Worm (Caenorhabditis elegans): ENCODE measurements around the gene Y2H9A.4.
A peak's percentile ranks its signal among the peaks of the same experiment; 100 is the strongest.

Y2H9A.4 gene

ce11 chrV:13462974-13463373, 17.3 kb downstream of the Y2H9A.4 start, which contains the start of gene frm-10:
Gene frm-10, plus strand, starts transcription at chrV:13463207.
- no peak for TF ChIP-seq athp-1 (tag; optimal IDR thresholded peaks at IDR 0.05)
- TF ChIP-seq sea-2 (GFP tag; IDR thresholded peaks at IDR 0.05) = no peak
- TF ChIP-seq hlh-12 (tag; optimal IDR thresholded peaks at IDR 0.05) = no peak
- TF ChIP-seq F22D6.2 (tag; optimal IDR thresholded peaks at IDR 0.05) = no peak
- no peak for TF ChIP-seq F52B5.7 (tag; optimal IDR thresholded peaks at IDR 0.05)
- TF ChIP-seq pbrm-1 (GFP tag; IDR thresholded peaks at IDR 0.05) = peak; percentile 58; the same call in 1 of the 2 replicates
- no peak for TF ChIP-seq let-526 (GFP tag; IDR thresholded peaks at IDR 0.05)
- TF ChIP-seq aptf-3 (GFP tag; IDR thresholded peaks at IDR 0.05) = no peak
- no peak for TF ChIP-seq hrde-1 (tag; optimal IDR thresholded peaks at IDR 0.05; ENCODE audit: borderline replicate concordance)
- TF ChIP-seq chd-7 (tag; optimal IDR thresholded peaks at IDR 0.05) = no peak
- TF ChIP-seq Y53G8AR.9 (GFP tag; conservative IDR thresholded peaks at IDR 0.05) = no peak
- no peak for TF ChIP-seq nfya-2 (GFP tag; IDR thresholded peaks at IDR 0.05)
- no peak for TF ChIP-seq somi-1 (GFP tag; optimal IDR thresholded peaks at IDR 0.05)
- no peak for TF ChIP-seq snpc-4 (GFP tag; optimal IDR thresholded peaks at IDR 0.05)
- TF ChIP-seq snpc-4 (tag; optimal IDR thresholded peaks at IDR 0.05) = peak in 2 of 4 experiments; percentile 45 to 59
- TF ChIP-seq hmg-1.2 (GFP tag; IDR thresholded peaks at IDR 0.05) = peak; percentile 93
- TF ChIP-seq B0336.3 (GFP tag; IDR thresholded peaks at IDR 0.05) = peak; percentile 78; the same call in 1 of the 2 replicates
- TF ChIP-seq F57C9.4 (tag; optimal IDR thresholded peaks at IDR 0.05) = no peak
- no peak for TF ChIP-seq ztf-6 (GFP tag; IDR thresholded peaks at IDR 0.05)
- no peak for TF ChIP-seq nhr-27 (tag; optimal IDR thresholded peaks at IDR 0.05)
- TF ChIP-seq dox-1 (GFP tag; IDR thresholded peaks at IDR 0.05) = peak; percentile 84; the same call in 1 of the 2 replicates
- TF ChIP-seq T07F8.4 (tag; optimal IDR thresholded peaks at IDR 0.05) = no peak
- no peak for TF ChIP-seq F57A8.1 (GFP tag; optimal IDR thresholded peaks at IDR 0.05)
- TF ChIP-seq B0261.1 (tag; optimal IDR thresholded peaks at IDR 0.05) = no peak
- TF ChIP-seq lir-1 (GFP tag; conservative IDR thresholded peaks at IDR 0.05) = no peak
- TF ChIP-seq ceh-100 (GFP tag; IDR thresholded peaks at IDR 0.05) = no peak
- no peak for TF ChIP-seq snpc-1.1 (tag; optimal IDR thresholded peaks at IDR 0.05; ENCODE audit: insufficient read depth)
- TF ChIP-seq K12H6.12 (tag; optimal IDR thresholded peaks at IDR 0.05) = no peak
- TF ChIP-seq ztf-18 (tag; optimal IDR thresholded peaks at IDR 0.05) = peak; percentile 39
- no peak for TF ChIP-seq sdz-38 (tag; optimal IDR thresholded peaks at IDR 0.05)
- peak; percentile 93 for TF ChIP-seq attf-5 (GFP tag; optimal IDR thresholded peaks at IDR 0.05)
- TF ChIP-seq lsl-1 (GFP tag; optimal IDR thresholded peaks at IDR 0.05) = no peak
- TF ChIP-seq nhr-90 (tag; optimal IDR thresholded peaks at IDR 0.05) = peak; percentile 45
- no peak for TF ChIP-seq madf-6 (GFP tag; IDR thresholded peaks at IDR 0.05)
- TF ChIP-seq Y67H2A.10 (GFP tag; conservative IDR thresholded peaks at IDR 0.05) = no peak
- no peak for TF ChIP-seq mel-28 (tag; optimal IDR thresholded peaks at IDR 0.05; ENCODE audit: borderline replicate concordance)
- no peak for TF ChIP-seq rec-8 (tag; optimal IDR thresholded peaks at IDR 0.05)
- no peak for TF ChIP-seq T26A5.8 (tag; optimal IDR thresholded peaks at IDR 0.05)
- no peak for TF ChIP-seq ztf-25 (GFP tag; IDR thresholded peaks at IDR 0.05)
- no peak for TF ChIP-seq him-1 (tag; optimal IDR thresholded peaks at IDR 0.05)
- TF ChIP-seq rcor-1 (GFP tag; IDR thresholded peaks at IDR 0.05) = 0 out of 2 replicates have a peak, but pooled peaks have one; percentile 36
- no peak for TF ChIP-seq ekl-4 (GFP tag; IDR thresholded peaks at IDR 0.05)
- peak; percentile 54 for TF ChIP-seq unc-62 (GFP tag; optimal IDR thresholded peaks at IDR 0.05)
- no peak for TF ChIP-seq egl-18 (GFP tag; IDR thresholded peaks at IDR 0.05)
- TF ChIP-seq F10E7.11 (tag; optimal IDR thresholded peaks at IDR 0.05) = no peak
- no peak for TF ChIP-seq madf-3 (GFP tag; IDR thresholded peaks at IDR 0.05)
- TF ChIP-seq B0035.1 (tag; optimal IDR thresholded peaks at IDR 0.05) = no peak
- TF ChIP-seq snpc-1.3 (tag; optimal IDR thresholded peaks at IDR 0.05; ENCODE audit: insufficient read depth) = no peak
- TF ChIP-seq lag-1 (GFP tag; IDR thresholded peaks at IDR 0.05) = no peak
